Fruit fly (Drosophila melanogaster) ovary, adult (tissue): ENCODE data around the gene tutl.

ENCODE experiments used
- CG17801 ChIP-seq: fragments of 200-800 bp; optimal IDR thresholded peaks from 2 replicates; lab custom pipeline; 2019; ENCODE audit warnings: missing biosample characterization, mild to moderate bottlenecking, missing genetic modification characterization, moderate library complexity; ENCODE audit not compliant: partially characterized antibody

The tutl gene

dm6 chr2L:4310028-4310658 lies 27.2 kb downstream of the tutl start:
- TF ChIP-seq CG17801 (GFP tag; lab: Kevin White, UChicago) = no peak

- TF ChIP-seq CG17801 (GFP tag; lab: Kevin White, UChicago) = no peak
Measured at dm6 chr2L:4317910-4318309, 35.0 kb downstream of the tutl start.

- TF ChIP-seq CG17801 (GFP tag; lab: Kevin White, UChicago) = no peak
Measured at dm6 chr2L:4324254-4324653, 41.3 kb downstream of the tutl start, which contains the start of gene bdl. Gene bdl (plus strand): TSS chr2L:4324554.

- TF ChIP-seq CG17801 (GFP tag; lab: Kevin White, UChicago) = no peak
Measured at dm6 chr2L:4331779-4332328, 48.9 kb downstream of the tutl start.

- no peak for TF ChIP-seq CG17801 (GFP tag; lab: Kevin White, UChicago)
Measured at dm6 chr2L:4332583-4332961, 49.6 kb downstream of the tutl start.

dm6 chr2L:4332962-4333757 lies 50.2 kb downstream of the tutl start:
- peak; percentile 77 for TF ChIP-seq CG17801 (GFP tag; lab: Kevin White, UChicago)

- TF ChIP-seq CG17801 (GFP tag; lab: Kevin White, UChicago) = no peak
Measured at dm6 chr2L:4333758-4334114, 50.8 kb downstream of the tutl start, which contains the start of gene Atet. Gene Atet (plus strand): TSS chr2L:4333913.

dm6 chr2L:4334971-4335436 lies 52.1 kb downstream of the tutl start:
- TF ChIP-seq CG17801 (GFP tag; lab: Kevin White, UChicago) = no peak

- no peak for TF ChIP-seq CG17801 (GFP tag; lab: Kevin White, UChicago)
Measured at dm6 chr2L:4335979-4336378, 53.0 kb downstream of the tutl start.

- TF ChIP-seq CG17801 (GFP tag; lab: Kevin White, UChicago) = no peak
Measured at dm6 chr2L:4339780-4340694, 57.1 kb downstream of the tutl start.

dm6 chr2L:4345569-4346131 lies 62.7 kb downstream of the tutl start:
- no peak for TF ChIP-seq CG17801 (GFP tag; lab: Kevin White, UChicago)

- no peak for TF ChIP-seq CG17801 (GFP tag; lab: Kevin White, UChicago)
Measured at dm6 chr2L:4346619-4347310, 63.8 kb downstream of the tutl start.

dm6 chr2L:4348545-4348944 lies 65.6 kb downstream of the tutl start:
- no peak for TF ChIP-seq CG17801 (GFP tag; lab: Kevin White, UChicago)

- no peak for TF ChIP-seq CG17801 (GFP tag; lab: Kevin White, UChicago)
Measured at dm6 chr2L:4349677-4350076, 66.7 kb downstream of the tutl start.
